Fruit fly (Drosophila melanogaster) whole organism, pupa: ENCODE results near the gene CG14968.

Experiments used
- CG10348 ChIP-seq: fragments of 200-800 bp; sonication (Bioruptor generic); IDR thresholded peaks from 2 replicates; pipeline ENCODE4 v1.3.6; 2022; ENCODE audit warnings: missing biosample characterization, missing genetic modification characterization
- fd96Ca ChIP-seq: fragments of 200-800 bp; sonication (Bioruptor generic); IDR thresholded peaks from 3 replicates; pipeline ENCODE4 v1.3.6; 2022; ENCODE audit warnings: missing biosample characterization, missing genetic modification characterization

DNA sequence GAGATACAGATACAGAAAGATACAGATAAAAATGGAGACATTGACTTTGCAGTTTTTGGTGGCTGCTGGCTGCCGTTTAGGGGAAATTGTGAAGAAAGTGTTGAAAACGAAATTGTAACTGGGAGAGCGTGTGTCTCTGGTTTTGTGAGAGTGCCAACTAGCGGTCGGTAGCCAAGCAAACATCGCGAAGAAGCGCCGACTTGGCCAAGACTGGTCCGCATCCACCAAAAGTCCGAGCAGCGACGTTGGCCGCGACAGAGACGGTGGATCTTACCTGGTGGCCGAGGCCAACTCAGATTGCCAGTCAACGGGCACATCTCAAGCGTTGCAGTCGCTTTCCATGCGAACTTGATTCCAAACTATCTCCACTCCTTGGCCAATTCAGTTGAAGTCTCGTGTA, 32.2 kb downstream of the CG14968 start, which contains the start of gene CG14960:
- TF ChIP-seq CG10348 (GFP tag; lab: Robert Waterston, UW) = no peak
- TF ChIP-seq fd96Ca (GFP tag; lab: Robert Waterston, UW) = no peak
